Worm (Caenorhabditis elegans) whole organism, early embryonic: ENCODE measurements around the gene dyc-1.

ENCODE experiments used
- B0310.2 ChIP-seq: sonication (generic microtip); optimal IDR thresholded peaks from 2 replicates; lab custom pipeline; 2016; ENCODE audit warnings: mild to moderate bottlenecking, missing genetic modification characterization, missing compliant biosample characterization
- ama-1 ChIP-seq: fragments of 150-350 bp; optimal IDR thresholded peaks from 2 replicates; lab custom pipeline; 2014
- ceh-13 ChIP-seq: fragments of 200-800 bp; sonication (Bioruptor generic); optimal IDR thresholded peaks from 2 replicates; lab custom pipeline; 2018; ENCODE audit warnings: mild to moderate bottlenecking, missing genetic modification characterization, missing compliant biosample characterization
- ceh-36 ChIP-seq: sonication (generic microtip); optimal IDR thresholded peaks from 2 replicates; lab custom pipeline; 2016; ENCODE audit warnings: missing genetic modification characterization, inconsistent platforms, missing compliant biosample characterization
- ets-7 ChIP-seq: sonication (generic microtip); optimal IDR thresholded peaks from 2 replicates; lab custom pipeline; 2016; ENCODE audit warnings: missing genotype, missing genetic modification characterization, missing compliant biosample characterization
- flt-1 ChIP-seq: fragments of 200-800 bp; sonication (Bioruptor generic); IDR thresholded peaks from 2 replicates; pipeline ENCODE4 v1.3.6; 2022; ENCODE audit warnings: missing genetic modification characterization, missing compliant biosample characterization
- hmbx-1 ChIP-seq: sonication (generic microtip); optimal IDR thresholded peaks from 2 replicates; lab custom pipeline; 2016; ENCODE audit warnings: mild to moderate bottlenecking, missing genetic modification characterization, missing compliant biosample characterization
- hnd-1 ChIP-seq: sonication (generic microtip); optimal IDR thresholded peaks from 2 replicates; lab custom pipeline; 2016; ENCODE audit warnings: missing genetic modification characterization, missing compliant biosample characterization
- tbx-11 ChIP-seq: fragments of 200-800 bp; sonication (Bioruptor generic); IDR thresholded peaks from 2 replicates; pipeline ENCODE4 v1.3.6; 2022; ENCODE audit warnings: missing genetic modification characterization, missing compliant biosample characterization

ce11 chrX:14003538-14003937 lies 45.8 kb upstream of the dyc-1 start:
- no peak for TF ChIP-seq ceh-36 (tag; lab: Kevin White, UChicago)
- no peak for TF ChIP-seq ama-1 (lab: Kevin White, UChicago)
- no peak for TF ChIP-seq hnd-1 (tag; lab: Kevin White, UChicago)
- TF ChIP-seq flt-1, result no peak
- TF ChIP-seq ets-7 (tag; lab: Kevin White, UChicago), result no peak
- TF ChIP-seq tbx-11, result no peak
- no peak for TF ChIP-seq B0310.2 (tag; lab: Kevin White, UChicago)
- no peak for TF ChIP-seq hmbx-1 (tag; lab: Kevin White, UChicago)
- TF ChIP-seq ceh-13 (GFP tag; lab: Kevin White, UChicago), result no peak
